Fruit fly (Drosophila melanogaster) whole organism, pupa: Measurements from ENCODE around the gene SsRbeta.
A peak's percentile ranks its signal among the peaks of the same experiment; 100 is the strongest.

Experiments
- CG12605 ChIP-seq: fragments of 200-800 bp; sonication (Bioruptor generic); IDR thresholded peaks from 2 replicates; pipeline ENCODE4 v1.3.6; 2022; ENCODE audit warnings: missing biosample characterization, missing genetic modification characterization
- Pif1A ChIP-seq: fragments of 200-800 bp; sonication (Bioruptor generic); optimal IDR thresholded peaks from 3 replicates; lab custom pipeline; 2016; ENCODE audit warnings: missing biosample characterization, missing genetic modification characterization
- Pif1B ChIP-seq: fragments of 200-800 bp; sonication (Bioruptor generic); optimal IDR thresholded peaks from 3 replicates; lab custom pipeline; 2016; ENCODE audit warnings: missing biosample characterization, missing genetic modification characterization
- gl ChIP-seq: fragments of 200-800 bp; sonication (Bioruptor generic); optimal IDR thresholded peaks from 2 replicates; lab custom pipeline; 2018; ENCODE audit warnings: missing biosample characterization, mild to moderate bottlenecking, missing genetic modification characterization

dm6 chr3L:16128973-16129745, at the start of gene SsRbeta:
- TF ChIP-seq gl (tag; lab: Kevin White, UChicago) = no peak
- TF ChIP-seq Pif1A (GFP tag; lab: Kevin White, UChicago) = no peak
- peak; percentile 7; the same call in 1 of the 2 replicates for TF ChIP-seq CG12605 (GFP tag; lab: Robert Waterston, UW)
- no peak for TF ChIP-seq Pif1B (GFP tag; lab: Kevin White, UChicago)
